Fruit fly (Drosophila melanogaster): ENCODE data around the gene Orct.

Gene Orct

DNA sequence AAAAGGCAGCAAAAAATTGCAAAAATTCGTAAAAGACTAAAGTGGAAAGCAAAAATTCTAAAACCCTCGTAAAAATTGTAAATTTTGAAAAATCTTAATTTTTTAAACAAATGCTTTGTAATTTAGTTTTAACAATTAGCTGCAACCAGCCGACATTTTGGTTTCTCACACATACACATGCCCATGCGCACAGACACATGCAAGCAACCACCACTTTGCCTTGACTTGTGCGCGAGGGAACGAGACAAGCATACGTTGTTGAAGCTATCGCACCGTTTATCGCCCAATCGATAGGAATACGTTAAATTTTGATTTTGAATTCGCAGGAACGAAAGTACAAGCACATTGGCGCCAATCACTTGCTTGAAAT, 44.3 kb downstream of the Orct start (continued):
- no peak for TF ChIP-seq CkIIα-i1 (GFP tag; IDR thresholded peaks at IDR 0.05)
- no peak for TF ChIP-seq Hr3 (GFP tag; optimal IDR thresholded peaks at IDR 0.05)
- peak; percentile 23; the same call in 1 of the 2 replicates for TF ChIP-seq sna (GFP tag; IDR thresholded peaks at IDR 0.05; ENCODE audit: partially characterized antibody)
- peak; percentile 81; the same call in 3 of the 4 replicates for TF ChIP-seq chinmo (GFP tag; IDR thresholded peaks at IDR 0.05; ENCODE audit: partially characterized antibody)
- no peak for TF ChIP-seq CG6689 (GFP tag; IDR thresholded peaks at IDR 0.05)
- no peak for TF ChIP-seq cas (GFP tag; IDR thresholded peaks at IDR 0.05)
- no peak for TF ChIP-seq CG10366 (GFP tag; IDR thresholded peaks at IDR 0.05)
- TF ChIP-seq ro (GFP tag; IDR thresholded peaks at IDR 0.05): no peak
- TF ChIP-seq amos (GFP tag; IDR thresholded peaks at IDR 0.05; ENCODE audit: partially characterized antibody): peak; percentile 74
- no peak for TF ChIP-seq Trl (optimal IDR thresholded peaks at IDR 0.05)
- no peak for TF ChIP-seq Trl (GFP tag; optimal IDR thresholded peaks at IDR 0.05)
- peak; percentile 38; the same call in 1 of the 3 replicates for TF ChIP-seq Doc3 (GFP tag; IDR thresholded peaks at IDR 0.05; ENCODE audit: partially characterized antibody)
- TF ChIP-seq CG13287 (GFP tag; IDR thresholded peaks at IDR 0.05; ENCODE audit: partially characterized antibody): peak; percentile 79
- no peak for TF ChIP-seq ATbp (GFP tag; optimal IDR thresholded peaks at IDR 0.05)
- TF ChIP-seq CG17361 (GFP tag; IDR thresholded peaks at IDR 0.05): no peak
- no peak for TF ChIP-seq CG10543 (GFP tag; optimal IDR thresholded peaks at IDR 0.05)
- no peak for TF ChIP-seq CG6854 (GFP tag; optimal IDR thresholded peaks at IDR 0.05)
- no peak for TF ChIP-seq CG31388 (GFP tag; optimal IDR thresholded peaks at IDR 0.05)
- TF ChIP-seq hkb (optimal IDR thresholded peaks at IDR 0.05): no peak
- peak; percentile 27; the same call in 1 of the 2 replicates for TF ChIP-seq hkb (GFP tag; IDR thresholded peaks at IDR 0.05)
- no peak for TF ChIP-seq Chrac-16 (GFP tag; optimal IDR thresholded peaks at IDR 0.05)
- TF ChIP-seq fru (optimal IDR thresholded peaks at IDR 0.05): no peak
- TF ChIP-seq CG12104 (GFP tag; optimal IDR thresholded peaks at IDR 0.05): no peak
- no peak for TF ChIP-seq CG9609 (GFP tag; optimal IDR thresholded peaks at IDR 0.05)
- TF ChIP-seq nerfin-2 (GFP tag; IDR thresholded peaks at IDR 0.05; ENCODE audit: partially characterized antibody): no peak
- TF ChIP-seq CG17186 (GFP tag; optimal IDR thresholded peaks at IDR 0.05): peak; percentile 41
- TF ChIP-seq Hsf (GFP tag; optimal IDR thresholded peaks at IDR 0.05): no peak
- TF ChIP-seq eve (GFP tag; optimal IDR thresholded peaks at IDR 0.05): no peak
- TF ChIP-seq CG12219 (GFP tag; optimal IDR thresholded peaks at IDR 0.05): no peak
- no peak for TF ChIP-seq Nf-YC (tag; optimal IDR thresholded peaks at IDR 0.05)
- TF ChIP-seq Bteb2 (GFP tag; optimal IDR thresholded peaks at IDR 0.05): no peak
- TF ChIP-seq NC2β (GFP tag; optimal IDR thresholded peaks at IDR 0.05): no peak
- no peak for TF ChIP-seq sima (GFP tag; optimal IDR thresholded peaks at IDR 0.05)
- TF ChIP-seq Elba2 (GFP tag; optimal IDR thresholded peaks at IDR 0.05): no peak
- TF ChIP-seq gcm2 (GFP tag; optimal IDR thresholded peaks at IDR 0.05): no peak
- no peak for TF ChIP-seq CG3838 (GFP tag; optimal IDR thresholded peaks at IDR 0.05)
- TF ChIP-seq Dll (GFP tag; IDR thresholded peaks at IDR 0.05; ENCODE audit: partially characterized antibody): peak; percentile 66; the same call in 3 of the 4 replicates
- no peak for TF ChIP-seq slou (GFP tag; optimal IDR thresholded peaks at IDR 0.05)
- no peak for TF ChIP-seq nau (GFP tag; optimal IDR thresholded peaks at IDR 0.05)
- TF ChIP-seq Fer3 (tag; optimal IDR thresholded peaks at IDR 0.05): no peak
- no peak for TF ChIP-seq CG4404 (GFP tag; IDR thresholded peaks at IDR 0.05)
- peak; percentile 83 for TF ChIP-seq YL-1 (GFP tag; optimal IDR thresholded peaks at IDR 0.05)
- peak; percentile 43; the same call in 1 of the 2 replicates for TF ChIP-seq CG2129 (GFP tag; IDR thresholded peaks at IDR 0.05; ENCODE audit: partially characterized antibody)
- no peak for TF ChIP-seq chn (GFP tag; optimal IDR thresholded peaks at IDR 0.05)
- TF ChIP-seq NfI (GFP tag; optimal IDR thresholded peaks at IDR 0.05): no peak
- no peak for TF ChIP-seq CG11456 (GFP tag; IDR thresholded peaks at IDR 0.05)
- peak; percentile 52; the same call in 1 of the 2 replicates for TF ChIP-seq inv (GFP tag; IDR thresholded peaks at IDR 0.05; ENCODE audit: partially characterized antibody)
- TF ChIP-seq zfh1 (GFP tag; IDR thresholded peaks at IDR 0.05): no peak
- no peak for TF ChIP-seq CoRest (tag; optimal IDR thresholded peaks at IDR 0.05)
- TF ChIP-seq CG14441 (GFP tag; IDR thresholded peaks at IDR 0.05): no peak
- TF ChIP-seq sc (optimal IDR thresholded peaks at IDR 0.05): no peak
- no peak for TF ChIP-seq sc (GFP tag; optimal IDR thresholded peaks at IDR 0.05)
- no peak for TF ChIP-seq sob (GFP tag; IDR thresholded peaks at IDR 0.05)
